In genomic region chrX:14767813-14768212, ce11 we compare ENCODE assay signal across 4 worm cellular contexts.
TF ChIP-seq lines count a peak whose summit lies in the region.

No protein-coding gene starts in this region.

TF ChIP-seq in whole organism, L4 larva, 104 proteins besides CTCF, POLR2A, EP300 and RAD21:
- peak; percentile 63; the same call in 1 of the 2 replicates for TF ChIP-seq snpc-1.2 (GFP tag; IDR thresholded peaks at IDR 0.05; lab: Robert Waterston, UW)
- no peak for TF ChIP-seq nhr-28 (tag; optimal IDR thresholded peaks at IDR 0.05; lab: Kevin White, UChicago)
- no peak for TF ChIP-seq tra-1 (GFP tag; IDR thresholded peaks at IDR 0.05; lab: Robert Waterston, UW)
- TF ChIP-seq unc-130 (GFP tag; optimal IDR thresholded peaks at IDR 0.05; lab: Kevin White, UChicago): no peak
- peak; percentile 59; the same call in 1 of the 2 replicates for TF ChIP-seq set-16 (GFP tag; IDR thresholded peaks at IDR 0.05; lab: Robert Waterston, UW)
- no peak for TF ChIP-seq mdl-1 (tag; optimal IDR thresholded peaks at IDR 0.05; lab: Kevin White, UChicago)
- no peak for TF ChIP-seq aha-1 (tag; lab: Kevin White, UChicago)
- TF ChIP-seq lin-15B (tag; optimal IDR thresholded peaks at IDR 0.05; lab: Kevin White, UChicago): no peak
- no peak for TF ChIP-seq nhr-11 (tag; optimal IDR thresholded peaks at IDR 0.05; lab: Kevin White, UChicago)
- TF ChIP-seq egl-27 (tag; optimal IDR thresholded peaks at IDR 0.05; lab: Kevin White, UChicago): no peak
- 0 out of 4 replicates have a peak, but pooled peaks of 1 of the 2 experiments have one; percentile 49 for TF ChIP-seq madf-5 (GFP tag; IDR thresholded peaks at IDR 0.05; lab: Robert Waterston, UW)
- no peak for TF ChIP-seq daf-8 (GFP tag; IDR thresholded peaks at IDR 0.05; lab: Robert Waterston, UW)

TF ChIP-seq in whole organism, early embryonic, 17 proteins besides CTCF, POLR2A, EP300 and RAD21:
- TF ChIP-seq scrt-1 (GFP tag; IDR thresholded peaks at IDR 0.05; lab: Robert Waterston, UW) (peak; percentile 49; the same call in 1 of the 2 replicates), sea-1 (GFP tag; conservative IDR thresholded peaks at IDR 0.05; lab: Robert Waterston, UW) (0 out of 2 replicates have a peak, but pooled peaks have one; percentile 10), tra-4 (tag; optimal IDR thresholded peaks at IDR 0.05; lab: Kevin White, UChicago) (no peak)

TF ChIP-seq in whole organism, midembryonic, 9 proteins besides CTCF, POLR2A, EP300 and RAD21:
- TF ChIP-seq flt-1 (GFP tag; IDR thresholded peaks at IDR 0.05; lab: Robert Waterston, UW) (no peak), ztf-23 (GFP tag; IDR thresholded peaks at IDR 0.05; lab: Robert Waterston, UW) (peak; percentile 40; the same call in 1 of the 2 replicates)

TF ChIP-seq in whole organism, young adult, 124 proteins besides CTCF, POLR2A, EP300 and RAD21:
- TF ChIP-seq nhr-80 (tag; optimal IDR thresholded peaks at IDR 0.05; lab: Kevin White, UChicago) (no peak), mxl-1 (tag; optimal IDR thresholded peaks at IDR 0.05; lab: Kevin White, UChicago) (no peak), F33H1.4 (GFP tag; IDR thresholded peaks at IDR 0.05; lab: Robert Waterston, UW) (no peak), pbrm-1 (GFP tag; IDR thresholded peaks at IDR 0.05; lab: Robert Waterston, UW) (no peak), chd-7 (tag; optimal IDR thresholded peaks at IDR 0.05; lab: Kevin White, UChicago) (no peak), snpc-1.1 (tag; optimal IDR thresholded peaks at IDR 0.05; lab: Kevin White, UChicago; ENCODE audit: insufficient read depth) (peak; percentile 59), ets-4 (GFP tag; optimal IDR thresholded peaks at IDR 0.05; lab: Kevin White, UChicago) (no peak), sea-2 (GFP tag; IDR thresholded peaks at IDR 0.05; lab: Robert Waterston, UW) (no peak), akir-1 (GFP tag; optimal IDR thresholded peaks at IDR 0.05; lab: Kevin White, UChicago) (no peak), K11D2.4 (GFP tag; IDR thresholded peaks at IDR 0.05; lab: Robert Waterston, UW) (no peak), T07F8.4 (tag; optimal IDR thresholded peaks at IDR 0.05; lab: Kevin White, UChicago) (no peak), zfh-2 (GFP tag; conservative IDR thresholded peaks at IDR 0.05; lab: Robert Waterston, UW) (peak; percentile 66), snpc-4 (GFP tag; optimal IDR thresholded peaks at IDR 0.05; lab: Kevin White, UChicago) (no peak), snpc-4 (tag; optimal IDR thresholded peaks at IDR 0.05; lab: Kevin White, UChicago) (peak in 2 of 4 experiments; percentile 76 to 88), atf-7 (tag; optimal IDR thresholded peaks at IDR 0.05; lab: Kevin White, UChicago) (no peak), dpl-1 (GFP tag; optimal IDR thresholded peaks at IDR 0.05; lab: Kevin White, UChicago) (no peak), tbx-9 (tag; optimal IDR thresholded peaks at IDR 0.05; lab: Kevin White, UChicago; ENCODE audit: borderline replicate concordance) (no peak), lin-35 (GFP tag; optimal IDR thresholded peaks at IDR 0.05; lab: Kevin White, UChicago) (no peak), cebp-2 (GFP tag; IDR thresholded peaks at IDR 0.05; lab: Robert Waterston, UW) (no peak), attf-3 (GFP tag; conservative IDR thresholded peaks at IDR 0.05; lab: Robert Waterston, UW) (no peak)
